Fruit fly (Drosophila melanogaster): ENCODE data around the gene CG6870.

dm6 chr2L:17627559-17627958 is 35.5 kb upstream of the CG6870 start, which contains the start of gene CG43054:
- TF ChIP-seq Crg-1 (GFP tag; optimal IDR thresholded peaks at IDR 0.05) (no peak), CG33017 (tag; optimal IDR thresholded peaks at IDR 0.05) (no peak), pad (GFP tag; optimal IDR thresholded peaks at IDR 0.05) (no peak), Clk (GFP tag; optimal IDR thresholded peaks at IDR 0.05) (no peak), bab1 (GFP tag; optimal IDR thresholded peaks at IDR 0.05) (no peak)

All from whole organism, adult.